Worm (Caenorhabditis elegans) whole organism, young adult: ENCODE measurements around the gene gpa-10.
A peak's percentile ranks its signal among the peaks of the same experiment; 100 is the strongest.

ENCODE experiments used
- B0035.1 ChIP-seq: sonication (generic microtip); optimal IDR thresholded peaks from 2 replicates; lab custom pipeline; 2016; ENCODE audit warnings: missing genetic modification characterization, mild to moderate bottlenecking, missing compliant biosample characterization, missing genotype, missing genetic modification reagents
- B0261.1 ChIP-seq: sonication (generic microtip); optimal IDR thresholded peaks from 2 replicates; lab custom pipeline; 2016; ENCODE audit warnings: mild to moderate bottlenecking, missing genetic modification characterization, moderate library complexity, missing compliant biosample characterization
- B0336.3 ChIP-seq: fragments of 200-800 bp; sonication (Bioruptor generic); IDR thresholded peaks from 2 replicates; pipeline ENCODE4 v1.3.6; 2022; ENCODE audit warnings: missing genetic modification characterization, missing compliant biosample characterization
- D2030.7 ChIP-seq: fragments of 200-800 bp; sonication (Bioruptor generic); IDR thresholded peaks from 2 replicates; pipeline ENCODE4 v1.3.6; 2022; ENCODE audit warnings: missing genetic modification reagents, missing genetic modification characterization, missing compliant biosample characterization
- F22D6.2 ChIP-seq: sonication (generic microtip); optimal IDR thresholded peaks from 2 replicates; lab custom pipeline; 2016; ENCODE audit warnings: mild to moderate bottlenecking, missing genetic modification characterization, missing compliant biosample characterization
- F33H1.4 ChIP-seq: fragments of 200-800 bp; sonication (Bioruptor generic); IDR thresholded peaks from 2 replicates; pipeline ENCODE4 v1.3.6; 2022; ENCODE audit warnings: missing genetic modification reagents, missing genetic modification characterization, missing compliant biosample characterization
- F49E8.2 ChIP-seq: sonication (generic microtip); optimal IDR thresholded peaks from 3 replicates; lab custom pipeline; 2017; ENCODE audit warnings: missing genetic modification characterization, mild to moderate bottlenecking, missing compliant biosample characterization, antibody characterized with exemption, moderate library complexity; ENCODE audit not compliant: insufficient read depth
- F57A8.1 ChIP-seq: fragments of 200-800 bp; sonication (Bioruptor generic); optimal IDR thresholded peaks from 2 replicates; lab custom pipeline; 2018; ENCODE audit warnings: mild to moderate bottlenecking, missing genetic modification characterization, moderate library complexity, missing compliant biosample characterization
- K12H6.12 ChIP-seq: fragments of 200-800 bp; sonication (Bioruptor generic); optimal IDR thresholded peaks from 2 replicates; lab custom pipeline; 2018; ENCODE audit warnings: mild to moderate bottlenecking, missing genetic modification characterization, missing compliant biosample characterization
- attf-3 ChIP-seq: fragments of 200-800 bp; sonication (Bioruptor generic); conservative IDR thresholded peaks from 2 replicates; pipeline ENCODE4 v1.3.6; 2022; ENCODE audit warnings: missing genetic modification reagents, missing genetic modification characterization, missing compliant biosample characterization
- attf-6 ChIP-seq: fragments of 200-800 bp; sonication (Bioruptor generic); IDR thresholded peaks from 2 replicates; pipeline ENCODE4 v1.3.6; 2022; ENCODE audit warnings: missing genetic modification reagents, missing genetic modification characterization, missing compliant biosample characterization
- bed-1 ChIP-seq: fragments of 200-800 bp; sonication (Bioruptor generic); IDR thresholded peaks from 2 replicates; pipeline ENCODE4 v1.3.6; 2022; ENCODE audit warnings: missing genetic modification reagents, missing genetic modification characterization, missing compliant biosample characterization
- cebp-1 ChIP-seq, 2 experiments: fragments of 200-800 bp in 1 of 2; sonication (Bioruptor generic) in 1 of 2; sonication (generic microtip) in 1 of 2; IDR thresholded peaks in 1 of 2; optimal IDR thresholded peaks in 1 of 2; 2 replicates each; pipeline versions ENCODE4 v1.3.6 to Lab custom; 2017 to 2022; ENCODE audit warnings: missing compliant biosample characterization in 2 of 2, missing genetic modification characterization in 2 of 2, mild to moderate bottlenecking in 1 of 2, missing genetic modification reagents in 1 of 2, moderate library complexity in 1 of 2
- ceh-58 ChIP-seq: fragments of 200-800 bp; sonication (Bioruptor generic); IDR thresholded peaks from 2 replicates; pipeline ENCODE4 v1.3.6; 2022; ENCODE audit warnings: missing genetic modification characterization, missing compliant biosample characterization
- chd-7 ChIP-seq: sonication (generic microtip); optimal IDR thresholded peaks from 2 replicates; lab custom pipeline; 2016; ENCODE audit warnings: mild to moderate bottlenecking, missing genetic modification characterization, moderate library complexity, missing compliant biosample characterization
- dpff-1 ChIP-seq: sonication (generic microtip); optimal IDR thresholded peaks from 2 replicates; lab custom pipeline; 2017; ENCODE audit warnings: mild to moderate bottlenecking, missing genetic modification characterization, missing compliant biosample characterization
- ekl-4 ChIP-seq: fragments of 200-800 bp; sonication (Bioruptor generic); IDR thresholded peaks from 2 replicates; pipeline ENCODE4 v1.3.6; 2022; ENCODE audit warnings: missing genetic modification reagents, missing genetic modification characterization, missing compliant biosample characterization
- lin-26 ChIP-seq: fragments of 200-800 bp; sonication (Bioruptor generic); IDR thresholded peaks from 2 replicates; pipeline ENCODE4 v1.3.6; 2022; ENCODE audit warnings: missing genetic modification reagents, missing genetic modification characterization, missing compliant biosample characterization
- lin-35 ChIP-seq, 3 experiments: fragments of 150-350 bp in 2 of 3; sonication (generic microtip) in 1 of 3; optimal IDR thresholded peaks; 2 replicates each; lab custom pipeline; 2014 to 2018; ENCODE audit warnings: missing biosample characterization in 3 of 3, missing genetic modification characterization in 3 of 3, missing genetic modification reagents in 3 of 3
- lin-54 ChIP-seq: fragments of 200-800 bp; sonication (Bioruptor generic); optimal IDR thresholded peaks from 2 replicates; lab custom pipeline; 2018; ENCODE audit warnings: mild to moderate bottlenecking, missing genetic modification characterization, missing compliant biosample characterization
- lir-1 ChIP-seq: fragments of 200-800 bp; sonication (Bioruptor generic); conservative IDR thresholded peaks from 2 replicates; pipeline ENCODE4 v1.3.6; 2022; ENCODE audit warnings: missing genetic modification reagents, missing genetic modification characterization, missing compliant biosample characterization
- lsy-27 ChIP-seq: sonication (generic microtip); optimal IDR thresholded peaks from 2 replicates; lab custom pipeline; 2017; ENCODE audit warnings: missing genetic modification characterization, mild to moderate bottlenecking, missing compliant biosample characterization, antibody characterized with exemption, missing genotype, borderline replicate concordance; ENCODE audit not compliant: insufficient read depth
- madf-10 ChIP-seq: sonication (generic microtip); optimal IDR thresholded peaks from 2 replicates; lab custom pipeline; 2016; ENCODE audit warnings: mild to moderate bottlenecking, missing genetic modification characterization, missing compliant biosample characterization
- madf-3 ChIP-seq: fragments of 200-800 bp; sonication (Bioruptor generic); IDR thresholded peaks from 2 replicates; pipeline ENCODE4 v1.3.6; 2022; ENCODE audit warnings: missing genetic modification reagents, missing genetic modification characterization, missing compliant biosample characterization
- mxl-1 ChIP-seq: sonication (generic microtip); optimal IDR thresholded peaks from 2 replicates; lab custom pipeline; 2016; ENCODE audit warnings: missing genetic modification characterization, missing compliant biosample characterization
- nhr-80 ChIP-seq: sonication (generic microtip); optimal IDR thresholded peaks from 2 replicates; lab custom pipeline; 2016; ENCODE audit warnings: missing genetic modification characterization, missing compliant biosample characterization
- repo-1 ChIP-seq: sonication (generic microtip); optimal IDR thresholded peaks from 2 replicates; lab custom pipeline; 2017; ENCODE audit warnings: mild to moderate bottlenecking, missing genetic modification characterization, missing compliant biosample characterization
- sea-2 ChIP-seq: fragments of 200-800 bp; sonication (Bioruptor generic); IDR thresholded peaks from 2 replicates; pipeline ENCODE4 v1.3.6; 2022; ENCODE audit warnings: missing genetic modification characterization, missing compliant biosample characterization
- snpc-1.3 ChIP-seq: sonication (generic microtip); optimal IDR thresholded peaks from 2 replicates; lab custom pipeline; 2017; ENCODE audit warnings: missing genetic modification characterization, mild to moderate bottlenecking, missing compliant biosample characterization, antibody characterized with exemption, moderate library complexity, missing genotype, missing genetic modification reagents; ENCODE audit not compliant: insufficient read depth
- sptf-2 ChIP-seq: fragments of 200-800 bp; sonication (Bioruptor generic); optimal IDR thresholded peaks from 2 replicates; lab custom pipeline; 2018; ENCODE audit warnings: mild to moderate bottlenecking, missing genetic modification characterization, missing compliant biosample characterization
- zim-3 ChIP-seq: sonication (generic microtip); optimal IDR thresholded peaks from 2 replicates; lab custom pipeline; 2017; ENCODE audit warnings: mild to moderate bottlenecking, missing genetic modification characterization, moderate library complexity, missing compliant biosample characterization
- ztf-26 ChIP-seq: sonication (generic microtip); optimal IDR thresholded peaks from 2 replicates; lab custom pipeline; 2017; ENCODE audit warnings: missing genetic modification characterization, missing compliant biosample characterization

gpa-10 gene

DNA sequence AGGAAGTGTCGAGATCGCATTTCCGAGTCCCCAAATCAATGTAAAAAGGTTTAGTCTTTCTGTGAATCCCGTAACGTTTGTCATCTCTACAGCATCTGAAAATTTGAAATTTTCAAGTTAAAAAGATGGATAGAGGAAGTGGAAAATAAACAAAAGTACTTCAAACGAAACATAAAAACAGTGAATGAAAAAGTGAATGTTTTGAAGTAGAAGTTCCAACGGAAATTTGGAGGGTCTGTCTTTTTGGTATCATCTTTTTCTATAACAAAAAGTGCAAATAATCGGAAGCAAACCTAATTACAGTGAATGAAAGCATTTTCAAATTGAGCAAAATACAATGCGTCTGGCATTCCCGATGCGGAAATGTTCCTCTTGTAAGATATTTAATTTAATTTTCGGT lies 8.1 kb downstream of the gpa-10 start, which contains the start of gene lgc-54:
lgc-54 (minus strand) TSS at position 101 of the 400 bp plus-strand sequence.
- TF ChIP-seq lin-26 (GFP tag; lab: Robert Waterston, UW) (no peak), B0035.1 (tag; lab: Kevin White, UChicago) (no peak), D2030.7 (GFP tag; lab: Robert Waterston, UW) (no peak), madf-10 (tag; lab: Kevin White, UChicago) (no peak), lin-54 (no peak), mxl-1 (tag; lab: Kevin White, UChicago) (no peak), K12H6.12 (tag; lab: Kevin White, UChicago) (no peak), F22D6.2 (tag; lab: Kevin White, UChicago) (no peak)
- TF ChIP-seq, all 124 proteins: peak for 0

DNA sequence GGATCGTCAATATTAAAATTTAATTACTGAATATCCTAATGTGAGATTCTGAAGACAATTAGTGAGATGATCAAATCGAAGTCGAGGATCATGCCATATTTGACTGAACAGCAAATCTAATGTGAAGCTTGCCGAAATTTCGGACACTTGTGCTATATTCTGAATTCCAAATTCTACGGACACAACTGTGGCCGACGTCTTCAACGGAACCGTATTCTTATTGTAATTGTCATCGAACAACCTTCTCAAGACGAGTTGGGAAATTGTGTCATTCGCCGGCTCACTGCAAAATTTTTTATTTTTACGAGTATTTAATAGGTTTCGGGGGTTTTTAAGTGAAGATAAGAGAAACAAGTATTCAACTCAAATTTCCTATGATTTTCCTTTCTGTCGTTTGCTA lies 12.2 kb downstream of the gpa-10 start, which contains the start of gene T15B7.1:
T15B7.1 (plus strand) TSS at position 301 of the 400 bp plus-strand sequence.
- TF ChIP-seq F33H1.4 (GFP tag; lab: Robert Waterston, UW): no peak
- TF ChIP-seq repo-1 (tag; lab: Kevin White, UChicago): no peak
- no peak for TF ChIP-seq lsy-27 (tag; lab: Kevin White, UChicago)
- no peak for TF ChIP-seq zim-3 (tag; lab: Kevin White, UChicago)
- no peak for TF ChIP-seq ztf-26 (tag; lab: Kevin White, UChicago)
- no peak for TF ChIP-seq lin-35 (GFP tag; optimal IDR thresholded peaks at IDR 0.05; lab: Kevin White, UChicago)
- TF ChIP-seq madf-3 (GFP tag; lab: Robert Waterston, UW): no peak
- no peak for TF ChIP-seq nhr-80 (tag; lab: Kevin White, UChicago)
- TF ChIP-seq dpff-1 (tag; lab: Kevin White, UChicago): no peak
- TF ChIP-seq B0261.1 (tag; lab: Kevin White, UChicago): no peak
- no peak for TF ChIP-seq sptf-2 (GFP tag; lab: Kevin White, UChicago)
- TF ChIP-seq ceh-58 (GFP tag; lab: Robert Waterston, UW): no peak
- TF ChIP-seq F49E8.2 (tag; lab: Kevin White, UChicago): no peak
- no peak for TF ChIP-seq F57A8.1
- no peak for TF ChIP-seq chd-7 (tag; lab: Kevin White, UChicago)
- TF ChIP-seq lir-1: no peak
- no peak for TF ChIP-seq ekl-4 (GFP tag; lab: Robert Waterston, UW)
- TF ChIP-seq attf-6: no peak

DNA sequence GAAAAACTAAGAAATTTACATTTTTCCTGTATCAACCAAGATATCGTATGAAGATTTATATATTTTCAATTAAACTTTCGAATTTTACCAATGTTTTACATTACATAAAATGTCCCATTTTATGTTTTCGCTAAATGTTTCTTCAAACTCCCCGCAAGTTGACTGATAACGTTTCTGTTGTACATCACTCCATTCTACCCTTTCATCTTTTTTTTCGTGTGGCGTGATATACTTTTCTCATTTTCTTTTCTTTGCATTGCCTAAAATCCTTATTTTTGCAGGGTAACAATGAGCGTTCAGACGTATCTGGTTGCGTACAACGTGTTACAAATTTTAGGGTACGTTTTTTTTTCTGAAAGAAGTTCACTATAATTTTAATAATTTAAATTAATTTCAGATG lies 15.6 kb downstream of the gpa-10 start, which contains the start of gene hpo-8:
hpo-8 (plus strand) TSS at position 282 of the 400 bp plus-strand sequence.
- TF ChIP-seq D2030.7 (GFP tag; lab: Robert Waterston, UW): no peak
- no peak for TF ChIP-seq sea-2 (GFP tag; lab: Robert Waterston, UW)
- TF ChIP-seq snpc-1.3 (tag; lab: Kevin White, UChicago): no peak
- TF ChIP-seq B0336.3: no peak
- TF ChIP-seq chd-7 (tag; lab: Kevin White, UChicago): no peak
- TF ChIP-seq bed-1 (GFP tag; lab: Robert Waterston, UW): no peak
- no peak for TF ChIP-seq lir-1

DNA sequence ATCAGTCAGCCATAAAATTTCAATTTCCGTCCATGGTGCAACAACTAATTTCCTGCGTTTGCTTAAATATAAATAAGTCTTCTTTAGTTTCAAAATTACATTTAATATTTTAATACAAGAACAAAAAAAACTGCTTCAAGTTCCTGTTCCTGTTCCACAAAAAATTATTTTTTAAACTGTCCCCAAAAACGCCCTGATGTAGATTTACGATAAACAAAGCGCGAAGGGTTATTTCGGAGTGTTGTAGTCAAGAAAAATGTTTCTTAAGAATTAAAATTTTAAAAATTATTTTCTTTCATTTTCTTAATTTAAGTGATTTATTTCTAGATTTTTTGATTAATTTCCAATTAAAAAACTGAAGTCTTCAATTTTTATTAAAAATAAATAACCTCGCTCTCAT lies 16.0 kb downstream of the gpa-10 start, which contains the start of gene T15B7.15:
T15B7.15 (minus strand) TSS at position 67 of the 400 bp plus-strand sequence.
- TF ChIP-seq cebp-1 (GFP tag; IDR thresholded peaks at IDR 0.05; lab: Robert Waterston, UW) (no peak), cebp-1 (tag; optimal IDR thresholded peaks at IDR 0.05; lab: Kevin White, UChicago) (no peak), lin-35 (GFP tag; optimal IDR thresholded peaks at IDR 0.05; lab: Kevin White, UChicago) (peak in 1 of 3 experiments; percentile 31), attf-3 (peak; percentile 93)
- TF ChIP-seq, all 124 proteins: peak for 2
